Worm (Caenorhabditis elegans): ENCODE measurements around the gene C44B11.4.

DNA sequence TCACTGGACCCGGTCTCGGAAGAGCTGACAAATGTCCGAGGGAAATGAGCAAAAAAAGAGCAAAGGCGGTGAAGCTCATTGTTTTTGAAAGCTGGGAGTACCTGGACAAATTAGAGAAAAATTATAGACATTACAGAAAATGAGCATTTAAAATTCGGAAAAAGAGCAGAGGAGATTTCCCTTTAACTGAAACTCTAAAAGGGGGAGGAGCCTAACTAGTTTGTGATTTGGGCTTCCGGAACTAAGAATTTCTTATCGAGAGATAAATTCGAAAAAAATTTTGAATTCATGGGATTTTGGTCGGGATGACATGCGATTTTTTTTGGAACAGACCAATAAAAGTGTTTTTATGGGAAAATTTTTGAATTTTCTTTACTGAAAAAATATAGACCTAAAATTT lies at the start of gene C44B11.4:
- TF ChIP-seq pqm-1 (tag; optimal IDR thresholded peaks at IDR 0.05) = no peak
- no peak for TF ChIP-seq ceh-31 (tag; optimal IDR thresholded peaks at IDR 0.05)
- no peak for TF ChIP-seq unc-55 (GFP tag; optimal IDR thresholded peaks at IDR 0.05)
- TF ChIP-seq C38D4.7 (GFP tag; optimal IDR thresholded peaks at IDR 0.05) = no peak
- no peak for TF ChIP-seq ceh-2 (tag; optimal IDR thresholded peaks at IDR 0.05)
- no peak for TF ChIP-seq sox-4 (tag; optimal IDR thresholded peaks at IDR 0.05)
- no peak for TF ChIP-seq ceh-6 (GFP tag; optimal IDR thresholded peaks at IDR 0.05)
- no peak for TF ChIP-seq hlh-30 (tag; optimal IDR thresholded peaks at IDR 0.05; ENCODE audit: insufficient read depth)
- TF ChIP-seq tbx-7 (tag; optimal IDR thresholded peaks at IDR 0.05) = no peak
- TF ChIP-seq elt-2 (tag; optimal IDR thresholded peaks at IDR 0.05) = no peak
- no peak for TF ChIP-seq sox-2 (GFP tag; IDR thresholded peaks at IDR 0.05)
- TF ChIP-seq ets-4 (tag; optimal IDR thresholded peaks at IDR 0.05) = no peak
- no peak for TF ChIP-seq ceh-24 (tag; optimal IDR thresholded peaks at IDR 0.05)

Data from whole organism, late embryonic.